Worm (Caenorhabditis elegans) whole organism, L4 larva: ENCODE results near the gene ife-5.
"Not testable (repeated sequence)": the region's sequence is repeated elsewhere in the genome, so short reads cannot be mapped to it uniquely, and the experiment has no call there.

ENCODE experiments used
- F49E8.2 ChIP-seq: sonication (generic microtip); optimal IDR thresholded peaks from 2 replicates; lab custom pipeline; 2016; ENCODE audit warnings: missing compliant biosample characterization, mild to moderate bottlenecking, missing genetic modification characterization, borderline replicate concordance
- T26A8.4 ChIP-seq: fragments of 200-800 bp; sonication (Bioruptor generic); IDR thresholded peaks from 2 replicates; pipeline ENCODE4 v1.3.6; 2022; ENCODE audit warnings: missing genetic modification characterization, missing compliant biosample characterization
- Y5F2A.4 ChIP-seq: fragments of 200-800 bp; sonication (Bioruptor generic); optimal IDR thresholded peaks from 2 replicates; lab custom pipeline; 2018; ENCODE audit warnings: mild to moderate bottlenecking, missing genetic modification characterization, missing compliant biosample characterization
- Y75B8A.6 ChIP-seq: fragments of 200-800 bp; sonication (Bioruptor generic); IDR thresholded peaks from 2 replicates; pipeline ENCODE4 v1.3.6; 2022; ENCODE audit warnings: missing genetic modification reagents, missing genetic modification characterization, missing compliant biosample characterization
- ZK337.2 ChIP-seq: fragments of 200-800 bp; sonication (Bioruptor generic); IDR thresholded peaks from 2 replicates; pipeline ENCODE4 v1.3.6; 2022; ENCODE audit warnings: missing genetic modification reagents, missing genetic modification characterization, missing compliant biosample characterization
- aha-1 ChIP-seq: fragments of 150-350 bp; peaks from one replicate; lab custom pipeline; 2014; ENCODE audit warnings: missing biosample characterization, missing genetic modification characterization
- aly-2 ChIP-seq: sonication (generic microtip); optimal IDR thresholded peaks from 2 replicates; lab custom pipeline; 2018; ENCODE audit warnings: missing biosample characterization, missing genetic modification characterization
- ceh-20 ChIP-seq: fragments of 200-800 bp; sonication (Bioruptor generic); IDR thresholded peaks from 2 replicates; pipeline ENCODE4 v1.3.6; 2022; ENCODE audit warnings: missing genetic modification reagents, missing genetic modification characterization, missing compliant biosample characterization
- ceh-28 ChIP-seq: fragments of 150-350 bp; optimal IDR thresholded peaks from 2 replicates; lab custom pipeline; 2014; ENCODE audit warnings: missing biosample characterization, missing genetic modification reagents, missing genetic modification characterization
- ceh-32 ChIP-seq: sonication (generic microtip); optimal IDR thresholded peaks from 2 replicates; lab custom pipeline; 2016; ENCODE audit warnings: mild to moderate bottlenecking, missing genetic modification characterization, missing compliant biosample characterization; ENCODE audit not compliant: poor library complexity
- ctbp-1 ChIP-seq: fragments of 200-800 bp; sonication (Bioruptor generic); IDR thresholded peaks from 2 replicates; pipeline ENCODE4 v1.3.6; 2022; ENCODE audit warnings: missing genetic modification reagents, missing genetic modification characterization, missing compliant biosample characterization
- daf-16 ChIP-seq, 3 experiments: sonication (generic microtip); optimal IDR thresholded peaks; 2 replicates each; lab custom pipeline; 2016 to 2017; ENCODE audit warnings: missing genetic modification characterization in 3 of 3, missing genetic modification reagents in 3 of 3, mild to moderate bottlenecking in 2 of 3, missing compliant biosample characterization in 2 of 3, missing biosample characterization in 1 of 3, moderate library complexity in 1 of 3
- dmd-6 ChIP-seq: fragments of 200-800 bp; sonication (Bioruptor generic); IDR thresholded peaks from 2 replicates; pipeline ENCODE4 v1.3.6; 2022; ENCODE audit warnings: missing genetic modification reagents, missing genetic modification characterization, missing compliant biosample characterization
- dmd-8 ChIP-seq: fragments of 200-800 bp; sonication (Bioruptor generic); IDR thresholded peaks from 2 replicates; pipeline ENCODE4 v1.3.6; 2022; ENCODE audit warnings: missing genetic modification characterization, missing compliant biosample characterization
- dpl-1 ChIP-seq: fragments of 150-350 bp; optimal IDR thresholded peaks from 2 replicates; lab custom pipeline; 2014; ENCODE audit warnings: missing biosample characterization, missing genetic modification reagents, missing genetic modification characterization
- duxl-1 ChIP-seq: sonication (generic microtip); optimal IDR thresholded peaks from 2 replicates; lab custom pipeline; 2016; ENCODE audit warnings: mild to moderate bottlenecking, missing genetic modification characterization, moderate library complexity, missing compliant biosample characterization; ENCODE audit not compliant: poor library complexity
- dve-1 ChIP-seq: sonication (generic microtip); optimal IDR thresholded peaks from 2 replicates; lab custom pipeline; 2017; ENCODE audit warnings: antibody characterized with exemption, mild to moderate bottlenecking, missing genetic modification characterization, missing compliant biosample characterization; ENCODE audit not compliant: insufficient read depth
- hlh-11 ChIP-seq: fragments of 200-800 bp; sonication (Bioruptor generic); optimal IDR thresholded peaks from 2 replicates; lab custom pipeline; 2018; ENCODE audit warnings: mild to moderate bottlenecking, missing genetic modification characterization, missing compliant biosample characterization
- lin-38 ChIP-seq: fragments of 200-800 bp; sonication (Bioruptor generic); IDR thresholded peaks from 2 replicates; pipeline ENCODE4 v1.3.6; 2022; ENCODE audit warnings: missing genetic modification reagents, missing genetic modification characterization, missing compliant biosample characterization
- mep-1 ChIP-seq: fragments of 150-350 bp; sonication (generic microtip); optimal IDR thresholded peaks from 3 replicates; lab custom pipeline; 2014; ENCODE audit warnings: missing biosample characterization, missing genetic modification characterization
- mxl-2 ChIP-seq: fragments of 200-800 bp; sonication (Bioruptor generic); conservative IDR thresholded peaks from 2 replicates; pipeline ENCODE4 v1.3.6; 2022; ENCODE audit warnings: missing genetic modification reagents, missing genetic modification characterization, missing compliant biosample characterization
- nhr-102 ChIP-seq: sonication (generic microtip); optimal IDR thresholded peaks from 2 replicates; lab custom pipeline; 2016; ENCODE audit warnings: mild to moderate bottlenecking, missing genetic modification characterization, moderate library complexity, missing compliant biosample characterization
- nhr-41 ChIP-seq: fragments of 200-800 bp; sonication (Bioruptor generic); IDR thresholded peaks from 2 replicates; pipeline ENCODE4 v1.3.6; 2022; ENCODE audit warnings: missing genetic modification reagents, missing genetic modification characterization, missing compliant biosample characterization
- nhr-48 ChIP-seq: sonication (generic microtip); optimal IDR thresholded peaks from 2 replicates; lab custom pipeline; 2016; ENCODE audit warnings: mild to moderate bottlenecking, missing genetic modification characterization, missing compliant biosample characterization
- nhr-76 ChIP-seq: fragments of 150-350 bp; optimal IDR thresholded peaks from 2 replicates; lab custom pipeline; 2014; ENCODE audit warnings: missing biosample characterization, missing genetic modification characterization
- php-3 ChIP-seq: fragments of 200-800 bp; sonication (Bioruptor generic); IDR thresholded peaks from 2 replicates; pipeline ENCODE4 v1.3.6; 2022; ENCODE audit warnings: missing genetic modification reagents, missing genetic modification characterization, missing compliant biosample characterization
- pqm-1 ChIP-seq: sonication (generic microtip); optimal IDR thresholded peaks from 2 replicates; lab custom pipeline; 2017; ENCODE audit warnings: missing biosample characterization, missing genetic modification characterization
- rbr-2 ChIP-seq: sonication (generic microtip); optimal IDR thresholded peaks from 2 replicates; lab custom pipeline; 2016; ENCODE audit warnings: missing genotype, missing genetic modification characterization, missing compliant biosample characterization
- snpc-1.2 ChIP-seq: fragments of 200-800 bp; sonication (Bioruptor generic); IDR thresholded peaks from 2 replicates; pipeline ENCODE4 v1.3.6; 2022; ENCODE audit warnings: missing genetic modification reagents, missing genetic modification characterization, missing compliant biosample characterization
- snpc-4 ChIP-seq: fragments of 150-350 bp; optimal IDR thresholded peaks from 2 replicates; lab custom pipeline; 2014; ENCODE audit warnings: missing biosample characterization, missing genetic modification characterization
- unc-39 ChIP-seq: sonication (generic microtip); optimal IDR thresholded peaks from 2 replicates; lab custom pipeline; 2017; ENCODE audit warnings: missing biosample characterization, missing genetic modification characterization
- zip-11 ChIP-seq: fragments of 200-800 bp; sonication (Bioruptor generic); IDR thresholded peaks from 2 replicates; pipeline ENCODE4 v1.3.6; 2022; ENCODE audit warnings: missing genetic modification characterization, missing compliant biosample characterization

ife-5 gene

ce11 chrII:12303142-12303541, 22.7 kb downstream of the ife-5 start, which contains the start of gene sre-50:
TSS of gene sre-50 (plus strand) at chrII:12303525.
- TF ChIP-seq nhr-102 (tag; lab: Kevin White, UChicago) (no peak), ceh-28 (tag; lab: Kevin White, UChicago) (peak; percentile 96)
- TF ChIP-seq, all 104 proteins: peak for 1

ce11 chrII:12309614-12310013, 29.2 kb downstream of the ife-5 start, which contains the start of gene C50E10.2:
TSS of gene C50E10.2 (minus strand) at chrII:12309714.
- TF ChIP-seq nhr-76 (tag; lab: Kevin White, UChicago) = no peak
- TF ChIP-seq dpl-1 = no peak
- TF ChIP-seq ceh-32 = no peak
- TF ChIP-seq dmd-8 (GFP tag; lab: Robert Waterston, UW) = no peak
- TF ChIP-seq rbr-2 = no peak
- no peak for TF ChIP-seq dve-1 (tag; lab: Kevin White, UChicago)
- TF ChIP-seq Y75B8A.6 = no peak
- no peak for TF ChIP-seq snpc-1.2 (GFP tag; lab: Robert Waterston, UW)
- TF ChIP-seq hlh-11 (tag; lab: Kevin White, UChicago) = no peak
- no peak for TF ChIP-seq nhr-41 (GFP tag; lab: Robert Waterston, UW)
- TF ChIP-seq aly-2 (tag; lab: Kevin White, UChicago) = no peak
- no peak for TF ChIP-seq dmd-6 (GFP tag; lab: Robert Waterston, UW)
- no peak for TF ChIP-seq zip-11 (GFP tag; lab: Robert Waterston, UW)

ce11 chrII:12311560-12311959, 31.1 kb downstream of the ife-5 start, which contains the start of gene sre-51:
TSS of gene sre-51 (plus strand) at chrII:12311860.
- no peak for TF ChIP-seq pqm-1 (tag; lab: Kevin White, UChicago)
- TF ChIP-seq T26A8.4 (GFP tag; lab: Robert Waterston, UW) = no peak
- no peak for TF ChIP-seq mxl-2 (GFP tag; lab: Robert Waterston, UW)
- no peak for TF ChIP-seq nhr-41 (GFP tag; lab: Robert Waterston, UW)
- TF ChIP-seq unc-39 (tag; lab: Kevin White, UChicago) = no peak
- no peak for TF ChIP-seq daf-16 (GFP tag; optimal IDR thresholded peaks at IDR 0.05; lab: Kevin White, UChicago)
- no peak for TF ChIP-seq daf-16 (tag; optimal IDR thresholded peaks at IDR 0.05; lab: Kevin White, UChicago)
- TF ChIP-seq ctbp-1 (GFP tag; lab: Robert Waterston, UW) = no peak
- TF ChIP-seq, all 104 proteins: peak for 0

- TF ChIP-seq php-3 (GFP tag; lab: Robert Waterston, UW); F49E8.2; snpc-4: not testable (repeated sequence)
These were observed 38.1 kb downstream of the ife-5 start, which contains the start of gene sre-49 for ce11 chrII:12318541-12318940. TSS of gene sre-49 (plus strand) at chrII:12318841.

- no peak for TF ChIP-seq Y75B8A.6
- TF ChIP-seq ZK337.2 (GFP tag; lab: Robert Waterston, UW) = no peak
- TF ChIP-seq zip-11 (GFP tag; lab: Robert Waterston, UW) = no peak
- no peak for TF ChIP-seq Y5F2A.4 (GFP tag; lab: Kevin White, UChicago)
- no peak for TF ChIP-seq duxl-1 (tag; lab: Kevin White, UChicago)
- no peak for TF ChIP-seq mep-1 (tag; lab: Kevin White, UChicago)
- TF ChIP-seq ceh-20 (GFP tag; lab: Robert Waterston, UW) = no peak
- TF ChIP-seq nhr-48 (tag; lab: Kevin White, UChicago) = no peak
These were observed 42.8 kb downstream of the ife-5 start, which contains the start of gene sre-53 for ce11 chrII:12323305-12323704. TSS of gene sre-53 (minus strand) at chrII:12323405.

- TF ChIP-seq lin-38 (GFP tag; lab: Robert Waterston, UW) (no peak), aha-1 (tag; lab: Kevin White, UChicago) (peak; percentile 51)
These were observed 43.7 kb downstream of the ife-5 start, which contains the start of gene sre-56 for ce11 chrII:12324159-12324558. TSS of gene sre-56 (plus strand) at chrII:12324459.
